Worm (Caenorhabditis elegans) whole organism, L1 larva: ENCODE results near the gene srd-19.

Source experiments
- Y116A8C.19 ChIP-seq: sonication (generic microtip); optimal IDR thresholded peaks from 2 replicates; lab custom pipeline; 2016; ENCODE audit warnings: missing compliant biosample characterization, missing genetic modification characterization, borderline replicate concordance
- fkh-10 ChIP-seq: sonication (generic microtip); optimal IDR thresholded peaks from 2 replicates; lab custom pipeline; 2017; ENCODE audit warnings: missing biosample characterization, missing genetic modification reagents, missing genetic modification characterization
- jun-1 ChIP-seq: fragments of 150-350 bp; optimal IDR thresholded peaks from 2 replicates; lab custom pipeline; 2014; ENCODE audit warnings: missing biosample characterization, missing genetic modification reagents, missing genetic modification characterization
- lin-13 ChIP-seq: fragments of 150-350 bp; optimal IDR thresholded peaks from 2 replicates; lab custom pipeline; 2014; ENCODE audit warnings: missing biosample characterization, missing genetic modification reagents, missing genetic modification characterization
- lin-15B ChIP-seq: fragments of 150-350 bp; sonication (generic microtip); optimal IDR thresholded peaks from 3 replicates; lab custom pipeline; 2014; ENCODE audit warnings: missing biosample characterization, missing genetic modification characterization
- mdl-1 ChIP-seq, 2 experiments: fragments of 150-350 bp; optimal IDR thresholded peaks; 2 replicates each; lab custom pipeline; 2014 to 2017; ENCODE audit warnings: missing biosample characterization in 2 of 2, missing genetic modification characterization in 2 of 2, inconsistent platforms in 1 of 2
- nhr-12 ChIP-seq: sonication (generic microtip); optimal IDR thresholded peaks from 2 replicates; lab custom pipeline; 2017; ENCODE audit warnings: missing biosample characterization, missing genetic modification characterization
- unc-130 ChIP-seq: fragments of 150-350 bp; optimal IDR thresholded peaks from 2 replicates; lab custom pipeline; 2017; ENCODE audit warnings: missing biosample characterization, missing genetic modification characterization, inconsistent platforms
- unc-30 ChIP-seq: sonication (generic microtip); optimal IDR thresholded peaks from 2 replicates; lab custom pipeline; 2017; ENCODE audit warnings: missing biosample characterization, missing genetic modification characterization
- ztf-11 ChIP-seq, 2 experiments: sonication (generic microtip); optimal IDR thresholded peaks; 2 replicates each; lab custom pipeline; 2016 to 2017; ENCODE audit warnings: missing genetic modification characterization in 2 of 2, missing biosample characterization in 1 of 2, missing compliant biosample characterization in 1 of 2

DNA sequence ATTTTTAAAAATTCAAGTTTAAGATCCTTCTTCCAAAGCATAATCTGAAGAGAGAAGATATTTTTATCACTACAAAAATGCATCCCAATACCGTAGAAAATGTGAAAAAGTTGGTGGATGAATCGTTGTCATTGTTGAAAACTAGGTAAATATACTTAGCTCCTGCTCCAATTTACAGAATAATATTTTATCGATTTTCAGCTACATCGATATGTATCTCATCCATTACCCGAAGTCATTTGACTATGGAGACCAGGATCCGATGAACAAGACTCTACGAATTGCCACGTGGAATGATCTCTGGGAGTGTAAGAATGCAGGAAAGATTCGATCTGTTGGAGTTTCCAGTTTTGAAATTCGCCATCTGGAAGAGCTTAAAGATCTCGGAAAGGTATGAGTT is 20.1 kb downstream of the srd-19 start:
- no peak for TF ChIP-seq fkh-10
- no peak for TF ChIP-seq Y116A8C.19 (tag; lab: Kevin White, UChicago)
- no peak for TF ChIP-seq lin-13
- TF ChIP-seq lin-15B (tag; lab: Kevin White, UChicago): no peak
- TF ChIP-seq nhr-12 (tag; lab: Kevin White, UChicago): no peak
- no peak for TF ChIP-seq unc-30 (tag; lab: Kevin White, UChicago)
- no peak for TF ChIP-seq jun-1 (tag; lab: Kevin White, UChicago)
- TF ChIP-seq unc-130 (tag; lab: Kevin White, UChicago): no peak
- TF ChIP-seq ztf-11 (tag; optimal IDR thresholded peaks at IDR 0.05; lab: Kevin White, UChicago): no peak
- no peak for TF ChIP-seq mdl-1 (tag; optimal IDR thresholded peaks at IDR 0.05; lab: Kevin White, UChicago)
